Worm (Caenorhabditis elegans) whole organism, midembryonic: Measurements from ENCODE around the gene sre-32.

Source experiments
- cog-1 ChIP-seq: sonication (generic microtip); optimal IDR thresholded peaks from 2 replicates; lab custom pipeline; 2016; ENCODE audit warnings: missing genetic modification characterization, missing compliant biosample characterization
- klf-2 ChIP-seq: fragments of 200-800 bp; sonication (Bioruptor generic); conservative IDR thresholded peaks from 2 replicates; pipeline ENCODE4 v1.3.6; 2022; ENCODE audit warnings: missing genetic modification reagents, missing genetic modification characterization, missing compliant biosample characterization
- med-1 ChIP-seq: sonication (generic microtip); optimal IDR thresholded peaks from 2 replicates; lab custom pipeline; 2017; ENCODE audit warnings: missing genetic modification characterization, mild to moderate bottlenecking, missing compliant biosample characterization, antibody characterized with exemption, missing genetic modification reagents; ENCODE audit not compliant: insufficient read depth
- ref-1 ChIP-seq: fragments of 200-800 bp; sonication (Bioruptor generic); conservative IDR thresholded peaks from 2 replicates; pipeline ENCODE4 v1.3.6; 2022; ENCODE audit warnings: missing genetic modification reagents, missing genetic modification characterization, missing compliant biosample characterization

DNA sequence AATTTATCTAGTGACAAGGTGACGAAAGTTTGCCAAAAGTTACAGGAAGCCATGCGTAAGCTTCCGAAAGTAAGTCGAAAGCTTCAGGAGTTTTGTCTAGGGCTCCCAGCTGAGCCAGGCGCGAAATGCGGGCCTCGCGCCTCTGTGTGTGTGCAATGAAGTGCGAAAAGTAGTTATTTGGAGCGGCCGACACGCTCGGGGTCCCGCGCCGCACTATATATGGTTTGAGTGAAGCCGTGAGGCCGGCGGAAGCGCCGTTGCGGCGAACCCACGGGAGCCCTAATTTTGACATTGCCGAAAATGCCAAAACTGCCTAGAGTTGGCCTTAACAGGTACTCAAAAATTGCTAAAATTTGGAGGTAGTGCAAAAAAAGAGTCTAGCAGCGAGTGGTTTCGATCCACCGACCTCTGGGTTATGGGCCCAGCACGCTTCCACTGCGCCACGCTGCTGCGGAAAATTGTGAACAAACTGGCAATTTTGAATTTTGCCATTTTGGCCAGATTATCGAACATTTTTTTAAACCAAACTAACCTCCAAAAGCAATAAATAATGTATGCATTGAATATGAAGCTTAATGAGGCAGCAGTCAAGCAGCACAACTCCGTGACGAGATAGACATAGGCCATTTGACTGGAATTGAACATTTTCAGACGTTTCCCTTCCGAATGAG is 21.2 kb downstream of the sre-32 start:
- no peak for TF ChIP-seq cog-1 (tag; lab: Kevin White, UChicago)
- no peak for TF ChIP-seq klf-2 (GFP tag; lab: Robert Waterston, UW)
- TF ChIP-seq ref-1 (GFP tag; lab: Robert Waterston, UW), result no peak
- TF ChIP-seq med-1 (GFP tag; lab: Kevin White, UChicago), result no peak
